Worm (Caenorhabditis elegans) whole organism, L3 larva: ENCODE data around the gene C17C3.15.

ENCODE experiments used
- R02D3.7 ChIP-seq: fragments of 150-350 bp; optimal IDR thresholded peaks from 2 replicates; lab custom pipeline; 2014; ENCODE audit warnings: missing biosample characterization, missing genetic modification characterization
- ZK546.5 ChIP-seq: sonication (generic microtip); optimal IDR thresholded peaks from 2 replicates; lab custom pipeline; 2017; ENCODE audit warnings: missing biosample characterization, missing genetic modification characterization
- aly-2 ChIP-seq: fragments of 150-350 bp; optimal IDR thresholded peaks from 2 replicates; lab custom pipeline; 2014; ENCODE audit warnings: missing biosample characterization, missing genetic modification characterization
- ama-1 ChIP-seq: fragments of 150-350 bp; optimal IDR thresholded peaks from 2 replicates; lab custom pipeline; 2018
- ceh-16 ChIP-seq: sonication (generic microtip); optimal IDR thresholded peaks from 2 replicates; lab custom pipeline; 2017; ENCODE audit warnings: missing biosample characterization, missing genetic modification characterization
- ceh-28 ChIP-seq: fragments of 150-350 bp; optimal IDR thresholded peaks from 2 replicates; lab custom pipeline; 2014; ENCODE audit warnings: missing biosample characterization, missing genetic modification reagents, missing genetic modification characterization
- ceh-82 ChIP-seq: fragments of 150-350 bp; optimal IDR thresholded peaks from 2 replicates; lab custom pipeline; 2014; ENCODE audit warnings: missing biosample characterization, missing genetic modification characterization
- ceh-9 ChIP-seq: sonication (generic microtip); optimal IDR thresholded peaks from 2 replicates; lab custom pipeline; 2018; ENCODE audit warnings: missing biosample characterization, missing genetic modification characterization
- daf-12 ChIP-seq: fragments of 150-350 bp; optimal IDR thresholded peaks from 2 replicates; lab custom pipeline; 2014; ENCODE audit warnings: missing biosample characterization, missing genetic modification reagents, missing genetic modification characterization
- egl-27 ChIP-seq: sonication (generic microtip); optimal IDR thresholded peaks from 4 replicates; lab custom pipeline; 2017; ENCODE audit warnings: missing biosample characterization, missing genetic modification reagents, missing genetic modification characterization
- egl-5 ChIP-seq: fragments of 150-350 bp; optimal IDR thresholded peaks from 2 replicates; lab custom pipeline; 2017; ENCODE audit warnings: missing biosample characterization, missing genetic modification reagents, missing genetic modification characterization, inconsistent platforms
- elt-1 ChIP-seq: fragments of 150-350 bp; optimal IDR thresholded peaks from 2 replicates; lab custom pipeline; 2014; ENCODE audit warnings: missing biosample characterization, missing genetic modification characterization
- elt-2 ChIP-seq: sonication (generic microtip); optimal IDR thresholded peaks from 2 replicates; lab custom pipeline; 2016; ENCODE audit warnings: missing genetic modification reagents, mild to moderate bottlenecking, missing genetic modification characterization, missing compliant biosample characterization
- elt-3 ChIP-seq, 3 experiments: fragments of 150-350 bp in 1 of 3; sonication (generic microtip) in 2 of 3; optimal IDR thresholded peaks; 2 replicates in 2 of 3; 4 replicates in 1 of 3; lab custom pipeline; 2014 to 2017; ENCODE audit warnings: missing biosample characterization in 3 of 3, missing genetic modification characterization in 3 of 3
- eor-1 ChIP-seq, 2 experiments: fragments of 150-350 bp; optimal IDR thresholded peaks; 2 replicates each; lab custom pipeline; 2014 to 2018; ENCODE audit warnings: missing biosample characterization in 2 of 2, missing genetic modification characterization in 2 of 2
- fkh-10 ChIP-seq: sonication (generic microtip); optimal IDR thresholded peaks from 2 replicates; lab custom pipeline; 2017; ENCODE audit warnings: missing biosample characterization, missing genetic modification reagents, missing genetic modification characterization
- fkh-2 ChIP-seq: fragments of 150-350 bp; optimal IDR thresholded peaks from 2 replicates; lab custom pipeline; 2014; ENCODE audit warnings: missing biosample characterization, missing genetic modification reagents, missing genetic modification characterization
- fos-1 ChIP-seq: fragments of 150-350 bp; optimal IDR thresholded peaks from 2 replicates; lab custom pipeline; 2014; ENCODE audit warnings: missing biosample characterization, missing genetic modification characterization
- hmg-11 ChIP-seq: sonication (generic microtip); optimal IDR thresholded peaks from 2 replicates; lab custom pipeline; 2016; ENCODE audit warnings: missing genetic modification characterization, missing compliant biosample characterization
- jun-1 ChIP-seq: fragments of 150-350 bp; optimal IDR thresholded peaks from 2 replicates; lab custom pipeline; 2014; ENCODE audit warnings: missing biosample characterization, missing genetic modification reagents, missing genetic modification characterization
- lin-15B ChIP-seq: fragments of 150-350 bp; optimal IDR thresholded peaks from 2 replicates; lab custom pipeline; 2014; ENCODE audit warnings: missing biosample characterization, missing genetic modification characterization
- lin-39 ChIP-seq: fragments of 150-350 bp; optimal IDR thresholded peaks from 2 replicates; lab custom pipeline; 2018; ENCODE audit warnings: missing biosample characterization, missing genetic modification reagents, missing genetic modification characterization
- lsy-12 ChIP-seq: sonication (generic microtip); optimal IDR thresholded peaks from 2 replicates; lab custom pipeline; 2016; ENCODE audit warnings: mild to moderate bottlenecking, missing genetic modification characterization, missing compliant biosample characterization
- mdl-1 ChIP-seq: fragments of 150-350 bp; optimal IDR thresholded peaks from 2 replicates; lab custom pipeline; 2014; ENCODE audit warnings: missing biosample characterization, missing genetic modification characterization
- mml-1 ChIP-seq: fragments of 150-350 bp; sonication (generic microtip); optimal IDR thresholded peaks from 3 replicates; lab custom pipeline; 2014; ENCODE audit warnings: missing biosample characterization, missing genetic modification characterization
- nfya-1 ChIP-seq: sonication (generic microtip); optimal IDR thresholded peaks from 2 replicates; lab custom pipeline; 2017; ENCODE audit warnings: missing genetic modification characterization, mild to moderate bottlenecking, missing compliant biosample characterization, antibody characterized with exemption, moderate library complexity; ENCODE audit not compliant: insufficient read depth
- nhr-11 ChIP-seq: fragments of 150-350 bp; optimal IDR thresholded peaks from 2 replicates; lab custom pipeline; 2014; ENCODE audit warnings: missing biosample characterization, missing genetic modification characterization
- nhr-12 ChIP-seq: fragments of 150-350 bp; optimal IDR thresholded peaks from 2 replicates; lab custom pipeline; 2014; ENCODE audit warnings: missing biosample characterization, missing genetic modification characterization
- nhr-23 ChIP-seq: fragments of 150-350 bp; optimal IDR thresholded peaks from 2 replicates; lab custom pipeline; 2014; ENCODE audit warnings: missing biosample characterization, missing genetic modification reagents, missing genetic modification characterization
- nhr-237 ChIP-seq: fragments of 150-350 bp; optimal IDR thresholded peaks from 2 replicates; lab custom pipeline; 2014; ENCODE audit warnings: missing biosample characterization, missing genetic modification characterization
- nhr-25 ChIP-seq: sonication (generic microtip); optimal IDR thresholded peaks from 2 replicates; lab custom pipeline; 2017; ENCODE audit warnings: missing biosample characterization, missing genetic modification characterization
- nhr-28 ChIP-seq: fragments of 150-350 bp; optimal IDR thresholded peaks from 2 replicates; lab custom pipeline; 2014; ENCODE audit warnings: missing biosample characterization, missing genetic modification characterization
- nhr-43 ChIP-seq: sonication (generic microtip); optimal IDR thresholded peaks from 2 replicates; lab custom pipeline; 2016; ENCODE audit warnings: mild to moderate bottlenecking, missing genetic modification characterization, missing compliant biosample characterization; ENCODE audit not compliant: poor library complexity, severe bottlenecking
- nhr-67 ChIP-seq: fragments of 150-350 bp; optimal IDR thresholded peaks from 2 replicates; lab custom pipeline; 2014; ENCODE audit warnings: missing biosample characterization, missing genetic modification characterization
- nhr-76 ChIP-seq: fragments of 150-350 bp; sonication (generic microtip); optimal IDR thresholded peaks from 5 replicates; lab custom pipeline; 2014; ENCODE audit warnings: missing biosample characterization, missing genetic modification characterization
- nhr-77 ChIP-seq: fragments of 150-350 bp; optimal IDR thresholded peaks from 2 replicates; lab custom pipeline; 2014; ENCODE audit warnings: missing biosample characterization, missing genetic modification characterization
- pha-4 ChIP-seq: fragments of 150-350 bp; optimal IDR thresholded peaks from 2 replicates; lab custom pipeline; 2014; ENCODE audit warnings: missing biosample characterization, missing genetic modification reagents, missing genetic modification characterization
- pqm-1 ChIP-seq: fragments of 150-350 bp; optimal IDR thresholded peaks from 2 replicates; lab custom pipeline; 2017; ENCODE audit warnings: missing biosample characterization, missing genetic modification characterization, inconsistent platforms
- sea-2 ChIP-seq: fragments of 150-350 bp; sonication (generic microtip); optimal IDR thresholded peaks from 4 replicates; lab custom pipeline; 2014; ENCODE audit warnings: missing biosample characterization, missing genetic modification reagents, missing genetic modification characterization
- skn-1 ChIP-seq: fragments of 150-350 bp; optimal IDR thresholded peaks from 2 replicates; lab custom pipeline; 2014; ENCODE audit warnings: missing biosample characterization, missing genetic modification characterization
- snpc-4 ChIP-seq: fragments of 150-350 bp; optimal IDR thresholded peaks from 2 replicates; lab custom pipeline; 2014; ENCODE audit warnings: missing biosample characterization, missing genetic modification characterization
- tbx-2 ChIP-seq: sonication (generic microtip); optimal IDR thresholded peaks from 2 replicates; lab custom pipeline; 2016; ENCODE audit warnings: mild to moderate bottlenecking, missing genetic modification characterization, missing compliant biosample characterization
- unc-39 ChIP-seq: sonication (generic microtip); optimal IDR thresholded peaks from 4 replicates; lab custom pipeline; 2017; ENCODE audit warnings: missing biosample characterization, missing genetic modification characterization
- unc-62 ChIP-seq: fragments of 150-350 bp; sonication (generic microtip); optimal IDR thresholded peaks from 4 replicates; lab custom pipeline; 2014; ENCODE audit warnings: missing biosample characterization, missing genetic modification reagents, missing genetic modification characterization
- zag-1 ChIP-seq: fragments of 150-350 bp; optimal IDR thresholded peaks from 2 replicates; lab custom pipeline; 2014; ENCODE audit warnings: missing biosample characterization, missing genetic modification characterization
- ztf-11 ChIP-seq: fragments of 150-350 bp; optimal IDR thresholded peaks from 2 replicates; lab custom pipeline; 2014; ENCODE audit warnings: missing biosample characterization, missing genetic modification characterization
- ztf-4 ChIP-seq: fragments of 150-350 bp; optimal IDR thresholded peaks from 2 replicates; lab custom pipeline; 2014; ENCODE audit warnings: missing biosample characterization, missing genetic modification characterization

Gene C17C3.15

DNA sequence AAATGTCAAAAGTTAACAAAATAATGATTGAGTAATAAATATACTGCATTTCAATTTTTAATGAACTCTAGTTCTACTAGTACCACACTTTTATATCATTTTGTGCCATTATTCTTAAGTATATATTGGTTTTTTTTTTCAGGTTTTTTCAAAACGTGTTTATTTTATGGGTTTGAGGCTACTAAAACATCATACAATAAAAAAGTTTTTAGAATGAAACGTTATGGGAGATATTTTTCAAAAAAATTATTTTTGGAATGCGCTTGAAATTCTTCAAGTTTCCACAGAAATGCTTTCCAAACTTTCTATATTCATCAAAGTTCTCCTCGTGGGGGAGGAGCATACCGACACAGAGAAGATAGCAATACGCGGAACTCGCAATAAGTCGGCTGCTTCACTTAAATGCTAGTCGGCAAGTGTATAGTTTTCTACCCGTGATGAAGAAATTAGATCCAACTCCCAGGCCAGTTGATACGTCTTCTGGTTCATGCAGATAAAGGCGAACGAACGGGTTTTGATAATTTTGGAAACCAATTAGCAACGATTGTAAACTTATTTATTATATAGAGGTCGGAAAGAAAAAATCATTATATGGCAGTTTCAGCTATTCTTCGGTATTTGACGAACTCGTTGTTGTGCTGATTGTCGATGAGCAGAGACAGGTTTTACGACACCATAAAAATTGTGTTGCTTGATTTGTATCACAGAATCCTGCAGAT, 29.0 kb downstream of the C17C3.15 start, which contains the start of gene C17G10.10:
Gene C17G10.10, minus strand, starts transcription at position 51 of the 719 bp plus-strand sequence.
- no peak for TF ChIP-seq ztf-4 (tag; lab: Kevin White, UChicago)
- peak; percentile 60 for TF ChIP-seq ceh-82 (tag; lab: Kevin White, UChicago)
- TF ChIP-seq nhr-28 (tag; lab: Kevin White, UChicago): peak; percentile 30
- TF ChIP-seq eor-1 (tag; optimal IDR thresholded peaks at IDR 0.05; lab: Kevin White, UChicago): no peak
- no peak for TF ChIP-seq fkh-2 (tag; lab: Kevin White, UChicago)
- peak; percentile 99 for TF ChIP-seq snpc-4
- TF ChIP-seq sea-2 (GFP tag; lab: Kevin White, UChicago): no peak
- peak in 1 of 3 experiments; percentile 30 for TF ChIP-seq elt-3 (tag; optimal IDR thresholded peaks at IDR 0.05; lab: Kevin White, UChicago)
- TF ChIP-seq R02D3.7 (tag; lab: Kevin White, UChicago): peak; percentile 10
- TF ChIP-seq nhr-11 (tag; lab: Kevin White, UChicago): no peak
- TF ChIP-seq egl-5 (tag; lab: Kevin White, UChicago): peak; percentile 54
- TF ChIP-seq elt-1 (tag; lab: Kevin White, UChicago): no peak
- no peak for TF ChIP-seq ceh-9
- TF ChIP-seq ceh-16 (tag; lab: Kevin White, UChicago): no peak
- no peak for TF ChIP-seq ZK546.5 (tag; lab: Kevin White, UChicago)
- TF ChIP-seq nhr-23: peak; percentile 84
- no peak for TF ChIP-seq aly-2 (tag; lab: Kevin White, UChicago)
- TF ChIP-seq lin-15B: peak; percentile 60
- peak; percentile 9 for TF ChIP-seq nhr-12 (tag; lab: Kevin White, UChicago)
- TF ChIP-seq nfya-1 (tag; lab: Kevin White, UChicago): peak; percentile 75
- no peak for TF ChIP-seq nhr-76 (tag; lab: Kevin White, UChicago)
- TF ChIP-seq pha-4 (tag; lab: Kevin White, UChicago): peak; percentile 49
- TF ChIP-seq nhr-43 (tag; lab: Kevin White, UChicago): peak; percentile 89
- TF ChIP-seq tbx-2 (tag; lab: Kevin White, UChicago): peak; percentile 33
- peak; percentile 83 for TF ChIP-seq elt-2 (tag; lab: Kevin White, UChicago)
- peak; percentile 60 for TF ChIP-seq hmg-11
- no peak for TF ChIP-seq nhr-67 (tag; lab: Kevin White, UChicago)
- no peak for TF ChIP-seq mml-1
- TF ChIP-seq fkh-10 (GFP tag; lab: Kevin White, UChicago): no peak
- TF ChIP-seq zag-1: no peak
- no peak for TF ChIP-seq daf-12
- peak; percentile 47 for TF ChIP-seq ceh-28 (tag; lab: Kevin White, UChicago)
- TF ChIP-seq skn-1: peak; percentile 9
- TF ChIP-seq nhr-25 (tag; lab: Kevin White, UChicago): peak; percentile 82
- peak; percentile 38 for TF ChIP-seq lin-39
- no peak for TF ChIP-seq egl-27 (tag; lab: Kevin White, UChicago)
- TF ChIP-seq ama-1: peak; percentile 93
- peak; percentile 29 for TF ChIP-seq jun-1 (tag; lab: Kevin White, UChicago)
- peak; percentile 34 for TF ChIP-seq mdl-1 (tag; lab: Kevin White, UChicago)
- TF ChIP-seq nhr-237 (tag; lab: Kevin White, UChicago): no peak
- TF ChIP-seq unc-39: no peak
- TF ChIP-seq unc-62 (GFP tag; lab: Kevin White, UChicago): no peak
- peak; percentile 89 for TF ChIP-seq nhr-77 (tag; lab: Kevin White, UChicago)
- TF ChIP-seq fos-1 (tag; lab: Kevin White, UChicago): no peak
- TF ChIP-seq pqm-1 (tag; lab: Kevin White, UChicago): peak; percentile 55
- no peak for TF ChIP-seq ztf-11 (tag; lab: Kevin White, UChicago)
- TF ChIP-seq lsy-12 (tag; lab: Kevin White, UChicago): peak; percentile 61
